Worm (Caenorhabditis elegans) whole organism, midembryonic: ENCODE data around the gene ceh-31.
A peak's percentile ranks its signal among the peaks of the same experiment; 100 is the strongest.

Source experiments
- T22C8.4 ChIP-seq: fragments of 200-800 bp; sonication (Bioruptor generic); IDR thresholded peaks from 2 replicates; pipeline ENCODE4 v1.3.6; 2022; ENCODE audit warnings: missing genetic modification characterization, missing compliant biosample characterization
- cog-1 ChIP-seq: sonication (generic microtip); optimal IDR thresholded peaks from 2 replicates; lab custom pipeline; 2016; ENCODE audit warnings: missing genetic modification characterization, missing compliant biosample characterization
- flt-1 ChIP-seq: fragments of 200-800 bp; sonication (Bioruptor generic); IDR thresholded peaks from 2 replicates; pipeline ENCODE4 v1.3.6; 2022; ENCODE audit warnings: missing genetic modification characterization, missing compliant biosample characterization
- klf-2 ChIP-seq: fragments of 200-800 bp; sonication (Bioruptor generic); conservative IDR thresholded peaks from 2 replicates; pipeline ENCODE4 v1.3.6; 2022; ENCODE audit warnings: missing genetic modification reagents, missing genetic modification characterization, missing compliant biosample characterization
- med-1 ChIP-seq: sonication (generic microtip); optimal IDR thresholded peaks from 2 replicates; lab custom pipeline; 2017; ENCODE audit warnings: missing genetic modification characterization, mild to moderate bottlenecking, missing compliant biosample characterization, antibody characterized with exemption, missing genetic modification reagents; ENCODE audit not compliant: insufficient read depth
- ref-1 ChIP-seq: fragments of 200-800 bp; sonication (Bioruptor generic); conservative IDR thresholded peaks from 2 replicates; pipeline ENCODE4 v1.3.6; 2022; ENCODE audit warnings: missing genetic modification reagents, missing genetic modification characterization, missing compliant biosample characterization
- tab-1 ChIP-seq: fragments of 200-800 bp; sonication (Bioruptor generic); IDR thresholded peaks from 2 replicates; pipeline ENCODE4 v1.3.6; 2022; ENCODE audit warnings: missing genetic modification characterization, missing compliant biosample characterization
- ztf-23 ChIP-seq: fragments of 200-800 bp; sonication (Bioruptor generic); IDR thresholded peaks from 2 replicates; pipeline ENCODE4 v1.3.6; 2022; ENCODE audit warnings: missing genetic modification reagents, missing genetic modification characterization, missing compliant biosample characterization
- ztf-29 ChIP-seq: fragments of 200-800 bp; sonication (Bioruptor generic); IDR thresholded peaks from 2 replicates; pipeline ENCODE4 v1.3.6; 2022; ENCODE audit warnings: missing genetic modification reagents, missing genetic modification characterization, missing compliant biosample characterization

- TF ChIP-seq flt-1 (GFP tag; lab: Robert Waterston, UW) (peak; percentile 97), T22C8.4 (GFP tag; lab: Robert Waterston, UW) (peak; percentile 94), ztf-29 (GFP tag; lab: Robert Waterston, UW) (peak; percentile 96), ztf-23 (GFP tag; lab: Robert Waterston, UW) (peak; percentile 98), klf-2 (GFP tag; lab: Robert Waterston, UW) (peak; percentile 95), tab-1 (peak; percentile 97), ref-1 (peak; percentile 92), cog-1 (peak; percentile 92), med-1 (GFP tag; lab: Kevin White, UChicago) (peak; percentile 79)
Observed at ce11 chrX:3035972-3036379, 34.2 kb downstream of the ceh-31 start.
